Fruit fly (Drosophila melanogaster): ENCODE measurements around the gene Tdrd3.
A peak's percentile ranks its signal among the peaks of the same experiment; 100 is the strongest.

The Tdrd3 gene

dm6 chr3L:14757464-14758384 is 28.9 kb upstream of the Tdrd3 start, which contains the start of gene CG42507 (continued):
- peak; percentile 48; the same call in 1 of the 2 replicates for TF ChIP-seq CG11696 (GFP tag; IDR thresholded peaks at IDR 0.05)
- TF ChIP-seq Oli (tag; optimal IDR thresholded peaks at IDR 0.05): no peak
- TF ChIP-seq Rx (GFP tag; IDR thresholded peaks at IDR 0.05): no peak
- TF ChIP-seq croc (GFP tag; conservative IDR thresholded peaks at IDR 0.05): no peak
- peak; percentile 25 for TF ChIP-seq CG1529 (GFP tag; optimal IDR thresholded peaks at IDR 0.05)
- TF ChIP-seq insv (GFP tag; optimal IDR thresholded peaks at IDR 0.05): peak in 1 of 2 experiments; percentile 73
- peak; percentile 51 for TF ChIP-seq Jarid2 (GFP tag; optimal IDR thresholded peaks at IDR 0.05)
- peak; percentile 47 for TF ChIP-seq CG9727 (GFP tag; optimal IDR thresholded peaks at IDR 0.05)
- no peak for TF ChIP-seq CG6791 (GFP tag; IDR thresholded peaks at IDR 0.05; ENCODE audit: partially characterized antibody)
- no peak for TF ChIP-seq E2f2 (GFP tag; IDR thresholded peaks at IDR 0.05)
- TF ChIP-seq amos (GFP tag; IDR thresholded peaks at IDR 0.05; ENCODE audit: partially characterized antibody): no peak; the same call in 1 of the 2 replicates
- TF ChIP-seq CG3995 (GFP tag; optimal IDR thresholded peaks at IDR 0.05): no peak
- no peak for TF ChIP-seq Camta (GFP tag; optimal IDR thresholded peaks at IDR 0.05)
- no peak for TF ChIP-seq CG18764 (GFP tag; optimal IDR thresholded peaks at IDR 0.05)
- TF ChIP-seq CG10209 (GFP tag; optimal IDR thresholded peaks at IDR 0.05): peak; percentile 47
- no peak for TF ChIP-seq CG4282 (GFP tag; optimal IDR thresholded peaks at IDR 0.05)
- TF ChIP-seq dmrt11E (tag; optimal IDR thresholded peaks at IDR 0.05): no peak
- TF ChIP-seq slou (GFP tag; optimal IDR thresholded peaks at IDR 0.05): no peak
- TF ChIP-seq Ets97D (GFP tag; optimal IDR thresholded peaks at IDR 0.05): no peak
- no peak for TF ChIP-seq CG17186 (GFP tag; optimal IDR thresholded peaks at IDR 0.05)
- no peak for TF ChIP-seq disco-r (GFP tag; optimal IDR thresholded peaks at IDR 0.05)
- TF ChIP-seq CoRest (tag; optimal IDR thresholded peaks at IDR 0.05): peak; percentile 2
- TF ChIP-seq Sry-β (GFP tag; optimal IDR thresholded peaks at IDR 0.05): no peak
- TF ChIP-seq cg (GFP tag; optimal IDR thresholded peaks at IDR 0.05): peak; percentile 90
- peak; percentile 21 for TF ChIP-seq CG2875 (GFP tag; optimal IDR thresholded peaks at IDR 0.05)
- peak; percentile 62 for TF ChIP-seq gcm (GFP tag; optimal IDR thresholded peaks at IDR 0.05)
- no peak for TF ChIP-seq dysf (GFP tag; IDR thresholded peaks at IDR 0.05)
- TF ChIP-seq CG12744 (GFP tag; optimal IDR thresholded peaks at IDR 0.05): peak; percentile 34
- no peak for TF ChIP-seq Xbp1 (GFP tag; optimal IDR thresholded peaks at IDR 0.05)
- peak; percentile 25 for TF ChIP-seq CG17829 (tag; optimal IDR thresholded peaks at IDR 0.05)
- TF ChIP-seq toy (GFP tag; IDR thresholded peaks at IDR 0.05): no peak
- TF ChIP-seq Hsf (GFP tag; optimal IDR thresholded peaks at IDR 0.05): no peak
- no peak for TF ChIP-seq chif (GFP tag; optimal IDR thresholded peaks at IDR 0.05)
- TF ChIP-seq en (GFP tag; optimal IDR thresholded peaks at IDR 0.05): no peak
- peak; percentile 67 for TF ChIP-seq fd64A (GFP tag; optimal IDR thresholded peaks at IDR 0.05)
- TF ChIP-seq HLH54F (GFP tag; optimal IDR thresholded peaks at IDR 0.05): peak; percentile 19
- no peak for TF ChIP-seq CG9609 (GFP tag; optimal IDR thresholded peaks at IDR 0.05)
- peak; percentile 45; the same call in 1 of the 2 replicates for TF ChIP-seq CG32532 (GFP tag; IDR thresholded peaks at IDR 0.05)
- TF ChIP-seq MESR4 (GFP tag; optimal IDR thresholded peaks at IDR 0.05): peak; percentile 3
- TF ChIP-seq esg (GFP tag; conservative IDR thresholded peaks at IDR 0.05): no peak
- peak; percentile 95 to 98 for TF ChIP-seq Trl (optimal IDR thresholded peaks at IDR 0.05)
- TF ChIP-seq Trl (GFP tag; optimal IDR thresholded peaks at IDR 0.05): peak; percentile 59
- peak; percentile 61 for TF ChIP-seq schlank (tag; optimal IDR thresholded peaks at IDR 0.05)
- 0 out of 2 replicates have a peak, but pooled peaks have one; percentile 8 for TF ChIP-seq bbx (GFP tag; IDR thresholded peaks at IDR 0.05; ENCODE audit: partially characterized antibody)
- TF ChIP-seq ftz-f1 (GFP tag; optimal IDR thresholded peaks at IDR 0.05): peak; percentile 75
- TF ChIP-seq CG11456 (GFP tag; IDR thresholded peaks at IDR 0.05): no peak
- TF ChIP-seq Sin3A (optimal IDR thresholded peaks at IDR 0.05): no peak
- no peak; the same call in none of the 2 replicates for TF ChIP-seq CG31441 (GFP tag; IDR thresholded peaks at IDR 0.05)
- TF ChIP-seq CG8924 (tag; optimal IDR thresholded peaks at IDR 0.05): peak; percentile 50
